Worm (Caenorhabditis elegans): Measurements from ENCODE around the gene hpa-1.

- TF ChIP-seq tbp1 (GFP tag; optimal IDR thresholded peaks at IDR 0.05), result no peak
- no peak for TF ChIP-seq F37B4.10 (GFP tag; IDR thresholded peaks at IDR 0.05)
- TF ChIP-seq B0035.1 (tag; optimal IDR thresholded peaks at IDR 0.05), result no peak
- TF ChIP-seq hlh-12 (tag; optimal IDR thresholded peaks at IDR 0.05), result no peak
- no peak for TF ChIP-seq snpc-4 (GFP tag; optimal IDR thresholded peaks at IDR 0.05)
- TF ChIP-seq snpc-4 (tag; optimal IDR thresholded peaks at IDR 0.05), result no peak
- no peak for TF ChIP-seq ama-1 (optimal IDR thresholded peaks at IDR 0.05)
- no peak for TF ChIP-seq ama-1 (GFP tag; optimal IDR thresholded peaks at IDR 0.05)
- TF ChIP-seq nfya-1 (tag; optimal IDR thresholded peaks at IDR 0.05; ENCODE audit: borderline replicate concordance, insufficient read depth), result no peak
- TF ChIP-seq Y67H2A.10 (GFP tag; conservative IDR thresholded peaks at IDR 0.05), result no peak
- no peak for TF ChIP-seq T07F8.4 (tag; optimal IDR thresholded peaks at IDR 0.05)
Measured at ce11 chrIV:16225747-16226146, 7.2 kb downstream of the hpa-1 start, which contains the start of gene H25K10.4.
